Fruit fly (Drosophila melanogaster): Measurements from ENCODE around the gene CG12288.

The CG12288 gene

dm6 chr2L:16859566-16859965 is 42.5 kb downstream of the CG12288 start (continued):
- TF ChIP-seq CG8944 (GFP tag; optimal IDR thresholded peaks at IDR 0.05) (no peak), ham (GFP tag; IDR thresholded peaks at IDR 0.05) (no peak), Side (GFP tag; optimal IDR thresholded peaks at IDR 0.05) (no peak), BEAF-32 (GFP tag; optimal IDR thresholded peaks at IDR 0.05) (no peak), CG11504 (tag; optimal IDR thresholded peaks at IDR 0.05) (peak; percentile 45), CG13296 (GFP tag; optimal IDR thresholded peaks at IDR 0.05) (no peak), bab2 (GFP tag; optimal IDR thresholded peaks at IDR 0.05) (no peak), CG17568 (GFP tag; optimal IDR thresholded peaks at IDR 0.05) (no peak), GATAe (GFP tag; conservative IDR thresholded peaks at IDR 0.05) (no peak), Awh (GFP tag; IDR thresholded peaks at IDR 0.05) (no peak), CG13775 (GFP tag; optimal IDR thresholded peaks at IDR 0.05) (no peak), Doc3 (GFP tag; IDR thresholded peaks at IDR 0.05; ENCODE audit: partially characterized antibody) (no peak), tin (GFP tag; optimal IDR thresholded peaks at IDR 0.05) (no peak), Dad (GFP tag; optimal IDR thresholded peaks at IDR 0.05) (no peak), CG8478 (optimal IDR thresholded peaks at IDR 0.05) (no peak), pnt (GFP tag; optimal IDR thresholded peaks at IDR 0.05) (no peak), oc (tag; optimal IDR thresholded peaks at IDR 0.05) (no peak), CG7928 (GFP tag; optimal IDR thresholded peaks at IDR 0.05) (no peak), CG11398 (GFP tag; optimal IDR thresholded peaks at IDR 0.05) (no peak), Dip3 (GFP tag; optimal IDR thresholded peaks at IDR 0.05) (no peak), CG4424 (GFP tag; optimal IDR thresholded peaks at IDR 0.05) (no peak), CG15269 (tag; optimal IDR thresholded peaks at IDR 0.05) (peak; percentile 9), Nf-YB (GFP tag; optimal IDR thresholded peaks at IDR 0.05) (no peak), gfzf (GFP tag; optimal IDR thresholded peaks at IDR 0.05) (no peak), esg (GFP tag; conservative IDR thresholded peaks at IDR 0.05) (no peak), cwo (GFP tag; optimal IDR thresholded peaks at IDR 0.05) (no peak), Fer1 (GFP tag; optimal IDR thresholded peaks at IDR 0.05) (no peak), hkb (optimal IDR thresholded peaks at IDR 0.05) (no peak), hkb (GFP tag; IDR thresholded peaks at IDR 0.05) (no peak), CG9437 (GFP tag; optimal IDR thresholded peaks at IDR 0.05) (no peak), Antp (GFP tag; optimal IDR thresholded peaks at IDR 0.05) (no peak), Oli (tag; optimal IDR thresholded peaks at IDR 0.05) (no peak), CG3847 (GFP tag; IDR thresholded peaks at IDR 0.05) (no peak), zen2 (GFP tag; IDR thresholded peaks at IDR 0.05; ENCODE audit: partially characterized antibody) (no peak), Usf (GFP tag; optimal IDR thresholded peaks at IDR 0.05) (no peak), her (GFP tag; optimal IDR thresholded peaks at IDR 0.05) (no peak), rib (GFP tag; IDR thresholded peaks at IDR 0.05) (no peak), cg (GFP tag; optimal IDR thresholded peaks at IDR 0.05) (no peak), Hmx (GFP tag; optimal IDR thresholded peaks at IDR 0.05) (no peak), E2f2 (GFP tag; IDR thresholded peaks at IDR 0.05) (no peak), CG34224 (GFP tag; IDR thresholded peaks at IDR 0.05; ENCODE audit: partially characterized antibody) (no peak), jumu (GFP tag; optimal IDR thresholded peaks at IDR 0.05) (no peak), bbx (GFP tag; IDR thresholded peaks at IDR 0.05; ENCODE audit: partially characterized antibody) (no peak), Sox102F (GFP tag; optimal IDR thresholded peaks at IDR 0.05) (peak; percentile 4), gcm (GFP tag; optimal IDR thresholded peaks at IDR 0.05) (peak; percentile 17)

Measured in whole organism, embryonic.